Worm (Caenorhabditis elegans) whole organism, young adult: ENCODE measurements around the gene dmd-4.
A peak's percentile ranks its signal among the peaks of the same experiment; 100 is the strongest.

Source experiments
- B0019.2 ChIP-seq: fragments of 200-800 bp; sonication (Bioruptor generic); conservative IDR thresholded peaks from 2 replicates; pipeline ENCODE4 v1.3.6; 2022; ENCODE audit warnings: missing genetic modification reagents, missing genetic modification characterization, missing compliant biosample characterization
- B0035.1 ChIP-seq: sonication (generic microtip); optimal IDR thresholded peaks from 2 replicates; lab custom pipeline; 2016; ENCODE audit warnings: missing genetic modification characterization, mild to moderate bottlenecking, missing compliant biosample characterization, missing genotype, missing genetic modification reagents
- C17E4.6 ChIP-seq: fragments of 200-800 bp; sonication (Bioruptor generic); IDR thresholded peaks from 2 replicates; pipeline ENCODE4 v1.3.6; 2022; ENCODE audit warnings: missing genetic modification reagents, missing genetic modification characterization, missing compliant biosample characterization
- F23B12.7 ChIP-seq: sonication (generic microtip); optimal IDR thresholded peaks from 2 replicates; lab custom pipeline; 2017; ENCODE audit warnings: missing genetic modification characterization, mild to moderate bottlenecking, missing compliant biosample characterization, antibody characterized with exemption, moderate library complexity; ENCODE audit not compliant: insufficient read depth
- F33H1.4 ChIP-seq: fragments of 200-800 bp; sonication (Bioruptor generic); IDR thresholded peaks from 2 replicates; pipeline ENCODE4 v1.3.6; 2022; ENCODE audit warnings: missing genetic modification reagents, missing genetic modification characterization, missing compliant biosample characterization
- F37B4.10 ChIP-seq: fragments of 200-800 bp; sonication (Bioruptor generic); IDR thresholded peaks from 2 replicates; pipeline ENCODE4 v1.3.6; 2022; ENCODE audit warnings: missing genetic modification characterization, missing compliant biosample characterization
- F49E8.2 ChIP-seq: sonication (generic microtip); optimal IDR thresholded peaks from 3 replicates; lab custom pipeline; 2017; ENCODE audit warnings: missing genetic modification characterization, mild to moderate bottlenecking, missing compliant biosample characterization, antibody characterized with exemption, moderate library complexity; ENCODE audit not compliant: insufficient read depth
- F55B11.4 ChIP-seq: sonication (generic microtip); optimal IDR thresholded peaks from 2 replicates; lab custom pipeline; 2016; ENCODE audit warnings: missing compliant biosample characterization, missing genetic modification characterization, borderline replicate concordance; ENCODE audit not compliant: insufficient read depth
- K12H6.12 ChIP-seq: fragments of 200-800 bp; sonication (Bioruptor generic); optimal IDR thresholded peaks from 2 replicates; lab custom pipeline; 2018; ENCODE audit warnings: mild to moderate bottlenecking, missing genetic modification characterization, missing compliant biosample characterization
- T07F8.4 ChIP-seq: sonication (generic microtip); optimal IDR thresholded peaks from 2 replicates; lab custom pipeline; 2016; ENCODE audit warnings: mild to moderate bottlenecking, missing genetic modification characterization, moderate library complexity, missing compliant biosample characterization
- T26A5.8 ChIP-seq: sonication (generic microtip); optimal IDR thresholded peaks from 2 replicates; lab custom pipeline; 2016; ENCODE audit warnings: missing genetic modification characterization, missing compliant biosample characterization
- Y56A3A.18 ChIP-seq: fragments of 200-800 bp; sonication (Bioruptor generic); IDR thresholded peaks from 2 replicates; pipeline ENCODE4 v1.3.6; 2022; ENCODE audit warnings: missing genetic modification reagents, missing genetic modification characterization, missing compliant biosample characterization
- Y67H2A.10 ChIP-seq: fragments of 200-800 bp; sonication (Bioruptor generic); conservative IDR thresholded peaks from 2 replicates; pipeline ENCODE4 v1.3.6; 2022; ENCODE audit warnings: missing genetic modification reagents, missing genetic modification characterization, missing compliant biosample characterization
- Y79H2A.3 ChIP-seq: fragments of 200-800 bp; sonication (Bioruptor generic); conservative IDR thresholded peaks from 2 replicates; pipeline ENCODE4 v1.3.6; 2022; ENCODE audit warnings: missing genetic modification reagents, missing genetic modification characterization, missing compliant biosample characterization
- Y95B8A.8 ChIP-seq: fragments of 200-800 bp; sonication (Bioruptor generic); IDR thresholded peaks from 2 replicates; pipeline ENCODE4 v1.3.6; 2022; ENCODE audit warnings: missing genetic modification reagents, missing genetic modification characterization, missing compliant biosample characterization
- ZK185.1 ChIP-seq: sonication (generic microtip); optimal IDR thresholded peaks from 2 replicates; lab custom pipeline; 2016; ENCODE audit warnings: mild to moderate bottlenecking, missing genetic modification characterization, missing compliant biosample characterization; ENCODE audit not compliant: poor library complexity, severe bottlenecking
- ama-1 ChIP-seq, 3 experiments: fragments of 150-350 bp in 1 of 3; sonication (generic microtip) in 2 of 3; optimal IDR thresholded peaks; 2 replicates each; lab custom pipeline; 2014 to 2018; ENCODE audit warnings: missing biosample characterization in 2 of 3, missing genetic modification characterization in 2 of 3, missing genetic modification reagents in 2 of 3
- aptf-2 ChIP-seq: fragments of 200-800 bp; sonication (Bioruptor generic); conservative IDR thresholded peaks from 2 replicates; pipeline ENCODE4 v1.3.6; 2022; ENCODE audit warnings: missing genetic modification reagents, missing genetic modification characterization, missing compliant biosample characterization
- atf-7 ChIP-seq: sonication (generic microtip); optimal IDR thresholded peaks from 2 replicates; lab custom pipeline; 2017; ENCODE audit warnings: mild to moderate bottlenecking, missing genetic modification characterization, missing compliant biosample characterization
- athp-1 ChIP-seq: sonication (generic microtip); optimal IDR thresholded peaks from 2 replicates; lab custom pipeline; 2017; ENCODE audit warnings: mild to moderate bottlenecking, missing genetic modification characterization, missing compliant biosample characterization
- attf-3 ChIP-seq: fragments of 200-800 bp; sonication (Bioruptor generic); conservative IDR thresholded peaks from 2 replicates; pipeline ENCODE4 v1.3.6; 2022; ENCODE audit warnings: missing genetic modification reagents, missing genetic modification characterization, missing compliant biosample characterization
- bed-2 ChIP-seq: fragments of 200-800 bp; sonication (Bioruptor generic); IDR thresholded peaks from 2 replicates; pipeline ENCODE4 v1.3.6; 2022; ENCODE audit warnings: missing genetic modification reagents, missing genetic modification characterization, missing compliant biosample characterization
- cebp-2 ChIP-seq: fragments of 200-800 bp; sonication (Bioruptor generic); IDR thresholded peaks from 2 replicates; pipeline ENCODE4 v1.3.6; 2022; ENCODE audit warnings: missing genetic modification characterization, missing compliant biosample characterization
- ceh-100 ChIP-seq: fragments of 200-800 bp; sonication (Bioruptor generic); IDR thresholded peaks from 2 replicates; pipeline ENCODE4 v1.3.6; 2022; ENCODE audit warnings: missing genetic modification reagents, missing genetic modification characterization, missing compliant biosample characterization
- ceh-27 ChIP-seq: fragments of 200-800 bp; sonication (Bioruptor generic); optimal IDR thresholded peaks from 2 replicates; lab custom pipeline; 2018; ENCODE audit warnings: mild to moderate bottlenecking, missing genetic modification characterization, moderate library complexity, missing compliant biosample characterization
- ceh-79 ChIP-seq: sonication (generic microtip); optimal IDR thresholded peaks from 2 replicates; lab custom pipeline; 2017; ENCODE audit warnings: mild to moderate bottlenecking, missing genetic modification characterization, missing compliant biosample characterization
- ceh-91 ChIP-seq: fragments of 200-800 bp; sonication (Bioruptor generic); IDR thresholded peaks from 2 replicates; pipeline ENCODE4 v1.3.6; 2022; ENCODE audit warnings: missing genetic modification reagents, missing genetic modification characterization, missing compliant biosample characterization
- dpff-1 ChIP-seq: sonication (generic microtip); optimal IDR thresholded peaks from 2 replicates; lab custom pipeline; 2017; ENCODE audit warnings: mild to moderate bottlenecking, missing genetic modification characterization, missing compliant biosample characterization
- dpl-1 ChIP-seq: fragments of 150-350 bp; optimal IDR thresholded peaks from 2 replicates; lab custom pipeline; 2014; ENCODE audit warnings: missing biosample characterization, missing genetic modification reagents, missing genetic modification characterization
- egl-18 ChIP-seq: fragments of 200-800 bp; sonication (Bioruptor generic); IDR thresholded peaks from 2 replicates; pipeline ENCODE4 v1.3.6; 2022; ENCODE audit warnings: missing genetic modification reagents, missing genetic modification characterization, missing compliant biosample characterization
- egl-44 ChIP-seq: fragments of 200-800 bp; sonication (Bioruptor generic); IDR thresholded peaks from 2 replicates; pipeline ENCODE4 v1.3.6; 2022; ENCODE audit warnings: missing genetic modification reagents, missing genetic modification characterization, missing compliant biosample characterization
- egrh-3 ChIP-seq: fragments of 200-800 bp; sonication (Bioruptor generic); IDR thresholded peaks from 2 replicates; pipeline ENCODE4 v1.3.6; 2022; ENCODE audit warnings: missing genetic modification reagents, missing genetic modification characterization, missing compliant biosample characterization
- ets-4 ChIP-seq: fragments of 200-800 bp; sonication (Bioruptor generic); optimal IDR thresholded peaks from 2 replicates; lab custom pipeline; 2018; ENCODE audit warnings: mild to moderate bottlenecking, missing genetic modification characterization, missing compliant biosample characterization
- fkh-3 ChIP-seq: sonication (generic microtip); optimal IDR thresholded peaks from 2 replicates; lab custom pipeline; 2016; ENCODE audit warnings: mild to moderate bottlenecking, missing genetic modification characterization, missing compliant biosample characterization
- hmg-1.2 ChIP-seq: fragments of 200-800 bp; sonication (Bioruptor generic); IDR thresholded peaks from 2 replicates; pipeline ENCODE4 v1.3.6; 2022; ENCODE audit warnings: missing genetic modification reagents, missing genetic modification characterization, missing compliant biosample characterization
- hrde-1 ChIP-seq: sonication (generic microtip); optimal IDR thresholded peaks from 2 replicates; lab custom pipeline; 2016; ENCODE audit warnings: missing genetic modification characterization, mild to moderate bottlenecking, missing compliant biosample characterization, moderate library complexity, missing genotype, missing genetic modification reagents, borderline replicate concordance
- lin-35 ChIP-seq, 3 experiments: fragments of 150-350 bp in 2 of 3; sonication (generic microtip) in 1 of 3; optimal IDR thresholded peaks; 2 replicates each; lab custom pipeline; 2014 to 2018; ENCODE audit warnings: missing biosample characterization in 3 of 3, missing genetic modification characterization in 3 of 3, missing genetic modification reagents in 3 of 3
- lsy-27 ChIP-seq: sonication (generic microtip); optimal IDR thresholded peaks from 2 replicates; lab custom pipeline; 2017; ENCODE audit warnings: missing genetic modification characterization, mild to moderate bottlenecking, missing compliant biosample characterization, antibody characterized with exemption, missing genotype, borderline replicate concordance; ENCODE audit not compliant: insufficient read depth
- madf-6 ChIP-seq: fragments of 200-800 bp; sonication (Bioruptor generic); IDR thresholded peaks from 2 replicates; pipeline ENCODE4 v1.3.6; 2022; ENCODE audit warnings: missing genetic modification reagents, missing genetic modification characterization, missing compliant biosample characterization
- madf-8 ChIP-seq: fragments of 200-800 bp; sonication (Bioruptor generic); conservative IDR thresholded peaks from 2 replicates; pipeline ENCODE4 v1.3.6; 2022; ENCODE audit warnings: missing genetic modification reagents, missing genetic modification characterization, missing compliant biosample characterization
- mcd-1 ChIP-seq: fragments of 200-800 bp; sonication (Bioruptor generic); IDR thresholded peaks from 2 replicates; pipeline ENCODE4 v1.3.6; 2022; ENCODE audit warnings: missing genetic modification reagents, missing genetic modification characterization, missing compliant biosample characterization
- mxl-1 ChIP-seq: sonication (generic microtip); optimal IDR thresholded peaks from 2 replicates; lab custom pipeline; 2016; ENCODE audit warnings: missing genetic modification characterization, missing compliant biosample characterization
- nfyb-1 ChIP-seq: fragments of 200-800 bp; sonication (Bioruptor generic); IDR thresholded peaks from 2 replicates; pipeline ENCODE4 v1.3.6; 2022; ENCODE audit warnings: missing genetic modification reagents, missing genetic modification characterization, missing compliant biosample characterization
- nhr-120 ChIP-seq: fragments of 200-800 bp; sonication (Bioruptor generic); IDR thresholded peaks from 2 replicates; pipeline ENCODE4 v1.3.6; 2022; ENCODE audit warnings: missing genetic modification characterization, missing compliant biosample characterization
- nhr-179 ChIP-seq: sonication (generic microtip); optimal IDR thresholded peaks from 2 replicates; lab custom pipeline; 2016; ENCODE audit warnings: mild to moderate bottlenecking, missing genetic modification characterization, missing compliant biosample characterization
- pbrm-1 ChIP-seq: fragments of 200-800 bp; sonication (Bioruptor generic); IDR thresholded peaks from 2 replicates; pipeline ENCODE4 v1.3.6; 2022; ENCODE audit warnings: missing genetic modification reagents, missing genetic modification characterization, missing compliant biosample characterization
- rcor-1 ChIP-seq: fragments of 200-800 bp; sonication (Bioruptor generic); IDR thresholded peaks from 2 replicates; pipeline ENCODE4 v1.3.6; 2022; ENCODE audit warnings: missing genetic modification reagents, missing genetic modification characterization, missing compliant biosample characterization
- ztf-18 ChIP-seq: sonication (generic microtip); optimal IDR thresholded peaks from 2 replicates; lab custom pipeline; 2016; ENCODE audit warnings: missing genotype, mild to moderate bottlenecking, missing genetic modification characterization, missing compliant biosample characterization

Gene dmd-4

DNA sequence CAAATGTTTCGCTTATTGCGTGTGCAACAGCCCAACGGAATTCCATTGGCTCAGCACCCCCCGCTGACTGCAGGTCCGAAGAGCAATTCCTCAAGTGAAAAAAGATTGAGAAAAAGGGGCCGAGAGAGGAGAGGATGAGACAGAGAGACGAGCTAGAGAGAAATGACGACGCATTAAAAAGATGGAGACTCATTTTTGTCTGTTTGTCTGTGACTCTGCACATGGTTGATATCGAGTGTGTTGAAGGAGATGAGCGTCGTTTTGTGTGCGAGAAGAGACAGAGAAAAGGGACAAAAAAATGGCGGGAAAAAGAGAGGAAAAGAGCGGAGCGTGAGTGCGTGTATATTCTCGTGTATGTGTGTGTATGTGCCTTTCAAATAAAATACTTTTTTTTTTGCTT lies 20.6 kb downstream of the dmd-4 start:
- no peak for TF ChIP-seq C17E4.6 (GFP tag; lab: Robert Waterston, UW)
- TF ChIP-seq nhr-179: no peak
- no peak for TF ChIP-seq hrde-1 (tag; lab: Kevin White, UChicago)
- no peak for TF ChIP-seq egl-44 (GFP tag; lab: Robert Waterston, UW)
- TF ChIP-seq Y56A3A.18: no peak
- peak; percentile 58; the same call in 1 of the 2 replicates for TF ChIP-seq bed-2
- no peak for TF ChIP-seq Y67H2A.10
- no peak; the same call in 1 of the 2 replicates for TF ChIP-seq pbrm-1 (GFP tag; lab: Robert Waterston, UW)
- no peak; the same call in 1 of the 2 replicates for TF ChIP-seq madf-6 (GFP tag; lab: Robert Waterston, UW)
- no peak for TF ChIP-seq Y95B8A.8 (GFP tag; lab: Robert Waterston, UW)
- no peak for TF ChIP-seq Y79H2A.3 (GFP tag; lab: Robert Waterston, UW)
- no peak for TF ChIP-seq athp-1 (tag; lab: Kevin White, UChicago)
- no peak for TF ChIP-seq dpff-1
- no peak for TF ChIP-seq F37B4.10 (GFP tag; lab: Robert Waterston, UW)
- TF ChIP-seq ceh-79 (tag; lab: Kevin White, UChicago): no peak
- peak; percentile 55 for TF ChIP-seq mcd-1 (GFP tag; lab: Robert Waterston, UW)
- TF ChIP-seq atf-7 (tag; lab: Kevin White, UChicago): peak; percentile 58
- no peak for TF ChIP-seq lsy-27 (tag; lab: Kevin White, UChicago)
- no peak for TF ChIP-seq ceh-91 (GFP tag; lab: Robert Waterston, UW)
- no peak for TF ChIP-seq F55B11.4
- TF ChIP-seq ceh-100 (GFP tag; lab: Robert Waterston, UW): no peak
- TF ChIP-seq F33H1.4: no peak
- no peak for TF ChIP-seq mxl-1 (tag; lab: Kevin White, UChicago)
- no peak for TF ChIP-seq B0035.1
- TF ChIP-seq ama-1 (optimal IDR thresholded peaks at IDR 0.05; lab: Kevin White, UChicago): no peak
- no peak for TF ChIP-seq ama-1 (GFP tag; optimal IDR thresholded peaks at IDR 0.05; lab: Kevin White, UChicago)
- TF ChIP-seq fkh-3 (tag; lab: Kevin White, UChicago): no peak
- TF ChIP-seq K12H6.12 (tag; lab: Kevin White, UChicago): peak; percentile 82
- TF ChIP-seq B0019.2 (GFP tag; lab: Robert Waterston, UW): no peak
- no peak for TF ChIP-seq F49E8.2 (tag; lab: Kevin White, UChicago)
- TF ChIP-seq rcor-1 (GFP tag; lab: Robert Waterston, UW): 0 out of 2 replicates have a peak, but pooled peaks have one; percentile 36
- TF ChIP-seq aptf-2: no peak
- TF ChIP-seq ztf-18: peak; percentile 41
- TF ChIP-seq ceh-27 (GFP tag; lab: Kevin White, UChicago): peak; percentile 90
- TF ChIP-seq F23B12.7 (tag; lab: Kevin White, UChicago): peak; percentile 33
- no peak for TF ChIP-seq madf-8 (GFP tag; lab: Robert Waterston, UW)
- TF ChIP-seq cebp-2 (GFP tag; lab: Robert Waterston, UW): no peak
- TF ChIP-seq hmg-1.2: peak; percentile 82
- TF ChIP-seq T07F8.4 (tag; lab: Kevin White, UChicago): no peak
- TF ChIP-seq nhr-120 (GFP tag; lab: Robert Waterston, UW): no peak
- TF ChIP-seq lin-35 (GFP tag; optimal IDR thresholded peaks at IDR 0.05; lab: Kevin White, UChicago): peak in 1 of 3 experiments; percentile 85
- peak; percentile 59 for TF ChIP-seq ZK185.1 (tag; lab: Kevin White, UChicago)
- TF ChIP-seq ets-4 (GFP tag; lab: Kevin White, UChicago): no peak
- TF ChIP-seq attf-3 (GFP tag; lab: Robert Waterston, UW): no peak
- TF ChIP-seq T26A5.8 (tag; lab: Kevin White, UChicago): no peak
- TF ChIP-seq egrh-3: no peak; the same call in 1 of the 2 replicates
- TF ChIP-seq egl-18 (GFP tag; lab: Robert Waterston, UW): no peak
- TF ChIP-seq nfyb-1 (GFP tag; lab: Robert Waterston, UW): peak; percentile 69; the same call in 1 of the 2 replicates
- TF ChIP-seq dpl-1 (GFP tag; lab: Kevin White, UChicago): peak; percentile 19
